ENCODE assay signal across 4 fruit fly cellular contexts in the genomic region with DNA sequence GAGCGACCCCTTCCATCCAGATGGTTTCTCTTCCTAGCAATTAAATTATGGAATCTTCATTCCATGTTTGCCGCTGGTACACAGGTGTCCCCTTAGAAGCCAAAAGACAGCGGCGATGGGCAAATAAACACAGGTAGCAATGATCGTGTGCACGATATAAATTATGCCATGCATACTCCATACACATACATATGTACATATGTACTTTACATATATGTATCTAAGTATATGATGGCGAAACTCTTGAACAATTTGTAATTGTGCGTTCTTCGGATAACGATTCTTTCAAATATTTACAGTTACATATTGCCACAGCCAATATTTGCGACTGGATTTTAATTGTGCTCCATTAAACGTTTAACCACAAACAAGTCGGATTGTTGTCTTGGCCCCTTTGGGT.
TF ChIP-seq lines count a peak whose summit lies in the region.

No protein-coding gene starts in this region.

- TF ChIP-seq CTCF in whole organism, embryonic (GFP tag; optimal IDR thresholded peaks at IDR 0.05; lab: Kevin White, UChicago) = no peak

TF ChIP-seq in whole organism, embryonic, 481 proteins besides CTCF, POLR2A, EP300 and RAD21 (continues in another document):
- TF ChIP-seq CG10209 (GFP tag; optimal IDR thresholded peaks at IDR 0.05; lab: Kevin White, UChicago) (peak; percentile 53), lab (GFP tag; optimal IDR thresholded peaks at IDR 0.05; lab: Kevin White, UChicago) (peak; percentile 29), MTF-1 (GFP tag; optimal IDR thresholded peaks at IDR 0.05; lab: Kevin White, UChicago; ENCODE audit: borderline replicate concordance) (peak; percentile 37), CG17359 (tag; optimal IDR thresholded peaks at IDR 0.05; lab: Kevin White, UChicago) (peak; percentile 48), CG10274 (GFP tag; optimal IDR thresholded peaks at IDR 0.05; lab: Kevin White, UChicago) (no peak), twi (tag; optimal IDR thresholded peaks at IDR 0.05; lab: Kevin White, UChicago) (peak; percentile 36), MESR4 (GFP tag; optimal IDR thresholded peaks at IDR 0.05; lab: Kevin White, UChicago) (no peak), Camta (GFP tag; optimal IDR thresholded peaks at IDR 0.05; lab: Kevin White, UChicago) (peak; percentile 31), BEAF-32 (GFP tag; optimal IDR thresholded peaks at IDR 0.05; lab: Kevin White, UChicago) (no peak), Sin3A (optimal IDR thresholded peaks at IDR 0.05; lab: Kevin White, UChicago) (no peak), luna (GFP tag; optimal IDR thresholded peaks at IDR 0.05; lab: Kevin White, UChicago) (no peak), CG10543 (GFP tag; optimal IDR thresholded peaks at IDR 0.05; lab: Kevin White, UChicago) (no peak), CG17568 (GFP tag; optimal IDR thresholded peaks at IDR 0.05; lab: Kevin White, UChicago) (peak; percentile 53), lola (GFP tag; optimal IDR thresholded peaks at IDR 0.05; lab: Kevin White, UChicago) (peak in 1 of 3 experiments; percentile 58), CG2712 (tag; optimal IDR thresholded peaks at IDR 0.05; lab: Kevin White, UChicago) (peak; percentile 35), bsh (GFP tag; optimal IDR thresholded peaks at IDR 0.05; lab: Kevin White, UChicago) (peak in 1 of 2 experiments; percentile 66), CG13424 (tag; optimal IDR thresholded peaks at IDR 0.05; lab: Kevin White, UChicago) (peak; percentile 32), CG15479 (GFP tag; optimal IDR thresholded peaks at IDR 0.05; lab: Kevin White, UChicago) (peak; percentile 26), cas (GFP tag; IDR thresholded peaks at IDR 0.05; lab: Robert Waterston, UW) (no peak), CG31441 (GFP tag; IDR thresholded peaks at IDR 0.05; lab: Robert Waterston, UW) (no peak; the same call in 1 of the 2 replicates), Fer3 (tag; optimal IDR thresholded peaks at IDR 0.05; lab: Kevin White, UChicago) (peak; percentile 0)

TF ChIP-seq in whole organism, prepupa, 60 proteins besides CTCF, POLR2A, EP300 and RAD21 (continues in another document):
- peak; percentile 43 for TF ChIP-seq net (GFP tag; optimal IDR thresholded peaks at IDR 0.05; lab: Kevin White, UChicago)
- no peak for TF ChIP-seq Gug (GFP tag; IDR thresholded peaks at IDR 0.05; lab: Robert Waterston, UW)
- no peak for TF ChIP-seq Eip93F (GFP tag; optimal IDR thresholded peaks at IDR 0.05; lab: Kevin White, UChicago)
- peak; percentile 52 for TF ChIP-seq Met (GFP tag; optimal IDR thresholded peaks at IDR 0.05; lab: Kevin White, UChicago)
- TF ChIP-seq Hr38 (GFP tag; optimal IDR thresholded peaks at IDR 0.05; lab: Kevin White, UChicago) = no peak
- TF ChIP-seq CG16779 (tag; optimal IDR thresholded peaks at IDR 0.05; lab: Kevin White, UChicago) = no peak
- peak; percentile 6 for TF ChIP-seq cyc (GFP tag; optimal IDR thresholded peaks at IDR 0.05; lab: Kevin White, UChicago)
- TF ChIP-seq pdm3 (GFP tag; optimal IDR thresholded peaks at IDR 0.05; lab: Kevin White, UChicago) = peak; percentile 37
- TF ChIP-seq Lpt (GFP tag; optimal IDR thresholded peaks at IDR 0.05; lab: Kevin White, UChicago) = no peak
- no peak for TF ChIP-seq Sox15 (GFP tag; optimal IDR thresholded peaks at IDR 0.05; lab: Kevin White, UChicago)
- no peak for TF ChIP-seq CG11294 (GFP tag; IDR thresholded peaks at IDR 0.05; lab: Robert Waterston, UW)
- no peak for TF ChIP-seq CG8119 (GFP tag; IDR thresholded peaks at IDR 0.05; lab: Robert Waterston, UW)
- TF ChIP-seq CG7368 (GFP tag; optimal IDR thresholded peaks at IDR 0.05; lab: Kevin White, UChicago) = peak; percentile 55
- peak in 1 of 2 experiments; percentile 41 for TF ChIP-seq ss (GFP tag; optimal IDR thresholded peaks at IDR 0.05; lab: Kevin White, UChicago)
- peak; percentile 13 for TF ChIP-seq lz (GFP tag; optimal IDR thresholded peaks at IDR 0.05; lab: Kevin White, UChicago)
- no peak for TF ChIP-seq CG6276 (GFP tag; optimal IDR thresholded peaks at IDR 0.05; lab: Kevin White, UChicago)
- TF ChIP-seq Hr39 (GFP tag; optimal IDR thresholded peaks at IDR 0.05; lab: Kevin White, UChicago) = no peak
- TF ChIP-seq CG32006 (GFP tag; optimal IDR thresholded peaks at IDR 0.05; lab: Kevin White, UChicago) = peak; percentile 39
- peak; percentile 93 for TF ChIP-seq Eip78C (GFP tag; lab: Kevin White, UChicago)
- peak; percentile 57 for TF ChIP-seq topi (GFP tag; optimal IDR thresholded peaks at IDR 0.05; lab: Kevin White, UChicago)
- no peak for TF ChIP-seq Sox14 (GFP tag; optimal IDR thresholded peaks at IDR 0.05; lab: Kevin White, UChicago)
- TF ChIP-seq CG11762 (GFP tag; optimal IDR thresholded peaks at IDR 0.05; lab: Kevin White, UChicago; ENCODE audit: insufficient read depth) = peak; percentile 44
- no peak for TF ChIP-seq CG4318 (GFP tag; optimal IDR thresholded peaks at IDR 0.05; lab: Kevin White, UChicago)

TF ChIP-seq in whole organism, pupa, 21 proteins besides CTCF, POLR2A, EP300 and RAD21:
- TF ChIP-seq Snoo (tag; optimal IDR thresholded peaks at IDR 0.05; lab: Kevin White, UChicago) = peak; percentile 10
- peak; percentile 56 for TF ChIP-seq Pif1A (GFP tag; optimal IDR thresholded peaks at IDR 0.05; lab: Kevin White, UChicago)
- peak; percentile 3 for TF ChIP-seq CG9948 (tag; optimal IDR thresholded peaks at IDR 0.05; lab: Kevin White, UChicago)
- TF ChIP-seq CG12605 (GFP tag; IDR thresholded peaks at IDR 0.05; lab: Robert Waterston, UW) = no peak
- TF ChIP-seq CG34367 (tag; optimal IDR thresholded peaks at IDR 0.05; lab: Kevin White, UChicago) = peak; percentile 27
- peak; percentile 36 for TF ChIP-seq CG8159 (tag; optimal IDR thresholded peaks at IDR 0.05; lab: Kevin White, UChicago)
- peak; percentile 37 for TF ChIP-seq CG15710 (tag; optimal IDR thresholded peaks at IDR 0.05; lab: Kevin White, UChicago)
- no peak for TF ChIP-seq CG10348 (GFP tag; IDR thresholded peaks at IDR 0.05; lab: Robert Waterston, UW)
- TF ChIP-seq fd96Ca (GFP tag; IDR thresholded peaks at IDR 0.05; lab: Robert Waterston, UW) = no peak
- TF ChIP-seq CG17806 (tag; optimal IDR thresholded peaks at IDR 0.05; lab: Kevin White, UChicago) = no peak
- 0 out of 3 replicates have a peak, but pooled peaks have one; percentile 42 for TF ChIP-seq CG4496 (GFP tag; IDR thresholded peaks at IDR 0.05; lab: Robert Waterston, UW)
- TF ChIP-seq CG32121 (GFP tag; IDR thresholded peaks at IDR 0.05; lab: Robert Waterston, UW) = no peak
- no peak for TF ChIP-seq rn (GFP tag; IDR thresholded peaks at IDR 0.05; lab: Robert Waterston, UW)
- TF ChIP-seq CG14655 (GFP tag; optimal IDR thresholded peaks at IDR 0.05; lab: Kevin White, UChicago) = peak; percentile 28
- TF ChIP-seq EcR (GFP tag; optimal IDR thresholded peaks at IDR 0.05; lab: Kevin White, UChicago) = no peak
- no peak for TF ChIP-seq Ets98B (GFP tag; IDR thresholded peaks at IDR 0.05; lab: Robert Waterston, UW)
- TF ChIP-seq CG13204 (GFP tag; optimal IDR thresholded peaks at IDR 0.05; lab: Kevin White, UChicago) = no peak
- TF ChIP-seq D1 (tag; optimal IDR thresholded peaks at IDR 0.05; lab: Kevin White, UChicago) = no peak
- TF ChIP-seq Pif1B (GFP tag; optimal IDR thresholded peaks at IDR 0.05; lab: Kevin White, UChicago) = peak; percentile 41
- peak; percentile 29 for TF ChIP-seq gl (tag; optimal IDR thresholded peaks at IDR 0.05; lab: Kevin White, UChicago)
- no peak for TF ChIP-seq CG8301 (tag; optimal IDR thresholded peaks at IDR 0.05; lab: Kevin White, UChicago)

TF ChIP-seq in whole organism, wandering third instar larva, 38 proteins besides CTCF, POLR2A, EP300 and RAD21:
- TF ChIP-seq HLH106 (tag; optimal IDR thresholded peaks at IDR 0.05; lab: Kevin White, UChicago) (no peak), Hnf4 (GFP tag; optimal IDR thresholded peaks at IDR 0.05; lab: Kevin White, UChicago) (peak; percentile 11)
